Worm (Caenorhabditis elegans) whole organism, L1 larva: Measurements from ENCODE around the gene C40H5.2.

Experiments
- Y116A8C.19 ChIP-seq: sonication (generic microtip); optimal IDR thresholded peaks from 2 replicates; lab custom pipeline; 2016; ENCODE audit warnings: missing compliant biosample characterization, missing genetic modification characterization, borderline replicate concordance
- aha-1 ChIP-seq: fragments of 150-350 bp; optimal IDR thresholded peaks from 2 replicates; lab custom pipeline; 2014; ENCODE audit warnings: missing biosample characterization, missing genetic modification characterization
- alr-1 ChIP-seq: fragments of 200-800 bp; sonication (Bioruptor generic); optimal IDR thresholded peaks from 2 replicates; lab custom pipeline; 2018; ENCODE audit warnings: borderline replicate concordance, mild to moderate bottlenecking, missing genetic modification characterization, missing compliant biosample characterization
- aly-2 ChIP-seq: fragments of 150-350 bp; optimal IDR thresholded peaks from 2 replicates; lab custom pipeline; 2014; ENCODE audit warnings: missing biosample characterization, missing genetic modification characterization
- blmp-1 ChIP-seq: fragments of 150-350 bp; optimal IDR thresholded peaks from 2 replicates; lab custom pipeline; 2014; ENCODE audit warnings: missing biosample characterization, missing genetic modification characterization
- ceh-63 ChIP-seq: fragments of 200-800 bp; sonication (Bioruptor generic); optimal IDR thresholded peaks from 2 replicates; lab custom pipeline; 2018; ENCODE audit warnings: mild to moderate bottlenecking, missing genetic modification characterization, missing compliant biosample characterization
- ceh-88 ChIP-seq: fragments of 200-800 bp; sonication (Bioruptor generic); IDR thresholded peaks from 2 replicates; pipeline ENCODE4 v1.3.6; 2022; ENCODE audit warnings: missing genetic modification characterization, missing compliant biosample characterization
- ces-1 ChIP-seq: fragments of 150-350 bp; optimal IDR thresholded peaks from 2 replicates; lab custom pipeline; 2014; ENCODE audit warnings: missing biosample characterization, missing genetic modification reagents, missing genetic modification characterization
- dsc-1 ChIP-seq: sonication (generic microtip); optimal IDR thresholded peaks from 2 replicates; lab custom pipeline; 2016; ENCODE audit warnings: mild to moderate bottlenecking, missing genetic modification characterization, missing compliant biosample characterization
- efl-1 ChIP-seq, 4 experiments: fragments of 150-350 bp; optimal IDR thresholded peaks in 3 of 4; peaks in 1 of 4; 1 replicate in 1 of 4; 2 replicates in 3 of 4; lab custom pipeline; 2014; ENCODE audit warnings: missing biosample characterization in 2 of 4, missing genetic modification characterization in 2 of 4, missing genetic modification reagents in 2 of 4
- egl-27 ChIP-seq, 2 experiments: fragments of 150-350 bp in 1 of 2; sonication (generic microtip); optimal IDR thresholded peaks; 3 replicates each; lab custom pipeline; 2017 to 2018; ENCODE audit warnings: missing biosample characterization in 2 of 2, missing genetic modification characterization in 2 of 2, missing genetic modification reagents in 2 of 2
- elt-2 ChIP-seq: sonication (generic microtip); optimal IDR thresholded peaks from 2 replicates; lab custom pipeline; 2016; ENCODE audit warnings: missing genetic modification characterization, mild to moderate bottlenecking, inconsistent platforms, missing compliant biosample characterization, missing genetic modification reagents
- elt-3 ChIP-seq, 6 experiments: fragments of 150-350 bp in 1 of 6; sonication (generic microtip); optimal IDR thresholded peaks; 2 replicates each; lab custom pipeline; 2017 to 2018; ENCODE audit warnings: missing biosample characterization in 6 of 6, missing genetic modification characterization in 6 of 6, inconsistent platforms in 1 of 6
- fkh-10 ChIP-seq: sonication (generic microtip); optimal IDR thresholded peaks from 2 replicates; lab custom pipeline; 2017; ENCODE audit warnings: missing biosample characterization, missing genetic modification reagents, missing genetic modification characterization
- fkh-8 ChIP-seq: sonication (generic microtip); optimal IDR thresholded peaks from 2 replicates; lab custom pipeline; 2016; ENCODE audit warnings: mild to moderate bottlenecking, missing genetic modification characterization, missing compliant biosample characterization
- grh-1 ChIP-seq: fragments of 200-800 bp; sonication (Bioruptor generic); IDR thresholded peaks from 2 replicates; pipeline ENCODE4 v1.3.6; 2022; ENCODE audit warnings: missing genetic modification reagents, missing genetic modification characterization, missing compliant biosample characterization
- hpl-2 ChIP-seq: fragments of 150-350 bp; optimal IDR thresholded peaks from 2 replicates; lab custom pipeline; 2014; ENCODE audit warnings: missing biosample characterization, missing genetic modification reagents, missing genetic modification characterization
- irx-1 ChIP-seq: sonication (generic microtip); optimal IDR thresholded peaks from 2 replicates; lab custom pipeline; 2016; ENCODE audit warnings: missing genetic modification characterization, missing compliant biosample characterization
- lin-14 ChIP-seq: fragments of 200-800 bp; sonication (Bioruptor generic); optimal IDR thresholded peaks from 2 replicates; lab custom pipeline; 2018; ENCODE audit warnings: mild to moderate bottlenecking, missing genetic modification characterization, moderate library complexity, missing compliant biosample characterization
- lin-15B ChIP-seq: fragments of 150-350 bp; sonication (generic microtip); optimal IDR thresholded peaks from 3 replicates; lab custom pipeline; 2014; ENCODE audit warnings: missing biosample characterization, missing genetic modification characterization
- lin-35 ChIP-seq, 2 experiments: fragments of 150-350 bp; optimal IDR thresholded peaks; 2 replicates each; lab custom pipeline; 2014; ENCODE audit warnings: missing biosample characterization in 2 of 2, missing genetic modification characterization in 2 of 2, missing genetic modification reagents in 2 of 2
- lir-3 ChIP-seq: sonication (generic microtip); optimal IDR thresholded peaks from 2 replicates; lab custom pipeline; 2016; ENCODE audit warnings: mild to moderate bottlenecking, missing genetic modification characterization, moderate library complexity, missing compliant biosample characterization; ENCODE audit not compliant: poor library complexity
- mab-9 ChIP-seq: fragments of 200-800 bp; sonication (Bioruptor generic); IDR thresholded peaks from 2 replicates; pipeline ENCODE4 v1.3.6; 2022; ENCODE audit warnings: missing genetic modification reagents, missing genetic modification characterization, missing compliant biosample characterization
- mdl-1 ChIP-seq, 2 experiments: fragments of 150-350 bp; optimal IDR thresholded peaks; 2 replicates each; lab custom pipeline; 2014 to 2017; ENCODE audit warnings: missing biosample characterization in 2 of 2, missing genetic modification characterization in 2 of 2, inconsistent platforms in 1 of 2
- mef-2 ChIP-seq: fragments of 150-350 bp; optimal IDR thresholded peaks from 2 replicates; lab custom pipeline; 2014; ENCODE audit warnings: missing biosample characterization, missing genetic modification characterization
- mep-1 ChIP-seq: fragments of 150-350 bp; optimal IDR thresholded peaks from 2 replicates; lab custom pipeline; 2014; ENCODE audit warnings: missing biosample characterization, missing genetic modification characterization
- nhr-11 ChIP-seq: fragments of 150-350 bp; optimal IDR thresholded peaks from 2 replicates; lab custom pipeline; 2014; ENCODE audit warnings: missing biosample characterization, missing genetic modification characterization
- nhr-28 ChIP-seq: fragments of 150-350 bp; optimal IDR thresholded peaks from 2 replicates; lab custom pipeline; 2014; ENCODE audit warnings: missing biosample characterization, missing genetic modification characterization
- nhr-71 ChIP-seq: sonication (generic microtip); optimal IDR thresholded peaks from 2 replicates; lab custom pipeline; 2016; ENCODE audit warnings: mild to moderate bottlenecking, missing genetic modification characterization, moderate library complexity, missing compliant biosample characterization
- nhr-76 ChIP-seq: sonication (generic microtip); optimal IDR thresholded peaks from 2 replicates; lab custom pipeline; 2017; ENCODE audit warnings: missing biosample characterization, missing genetic modification characterization
- nhr-84 ChIP-seq: sonication (generic microtip); optimal IDR thresholded peaks from 2 replicates; lab custom pipeline; 2017; ENCODE audit warnings: missing biosample characterization, missing genetic modification characterization
- nhr-85 ChIP-seq: sonication (generic microtip); peaks from one replicate; lab custom pipeline; 2016; ENCODE audit warnings: missing genetic modification characterization, inconsistent platforms, missing compliant biosample characterization
- pag-3 ChIP-seq: sonication (generic microtip); optimal IDR thresholded peaks from 2 replicates; lab custom pipeline; 2017; ENCODE audit warnings: missing genetic modification characterization, mild to moderate bottlenecking, missing compliant biosample characterization, antibody characterized with exemption, borderline replicate concordance; ENCODE audit not compliant: insufficient read depth
- pqm-1 ChIP-seq: sonication (generic microtip); optimal IDR thresholded peaks from 3 replicates; lab custom pipeline; 2017; ENCODE audit warnings: missing biosample characterization, missing genetic modification characterization
- sox-4 ChIP-seq: sonication (generic microtip); optimal IDR thresholded peaks from 2 replicates; lab custom pipeline; 2016; ENCODE audit warnings: missing genetic modification characterization, missing compliant biosample characterization
- sptf-1 ChIP-seq: fragments of 150-350 bp; optimal IDR thresholded peaks from 2 replicates; lab custom pipeline; 2014; ENCODE audit warnings: missing biosample characterization, missing genetic modification characterization
- tbx-2 ChIP-seq: sonication (generic microtip); optimal IDR thresholded peaks from 2 replicates; lab custom pipeline; 2016; ENCODE audit warnings: missing genetic modification characterization, missing compliant biosample characterization
- tlp-1 ChIP-seq: fragments of 150-350 bp; optimal IDR thresholded peaks from 2 replicates; lab custom pipeline; 2014; ENCODE audit warnings: missing biosample characterization, missing genetic modification characterization
- unc-130 ChIP-seq: fragments of 150-350 bp; optimal IDR thresholded peaks from 2 replicates; lab custom pipeline; 2017; ENCODE audit warnings: missing biosample characterization, missing genetic modification characterization, inconsistent platforms
- unc-30 ChIP-seq: sonication (generic microtip); optimal IDR thresholded peaks from 2 replicates; lab custom pipeline; 2017; ENCODE audit warnings: missing biosample characterization, missing genetic modification characterization
- unc-86 ChIP-seq: sonication (generic microtip); optimal IDR thresholded peaks from 2 replicates; lab custom pipeline; 2016; ENCODE audit warnings: missing genetic modification characterization, missing compliant biosample characterization
- unc-98 ChIP-seq: fragments of 200-800 bp; sonication (Bioruptor generic); IDR thresholded peaks from 2 replicates; pipeline ENCODE4 v1.3.6; 2022; ENCODE audit warnings: missing genetic modification characterization, missing compliant biosample characterization
- vab-15 ChIP-seq: sonication (generic microtip); optimal IDR thresholded peaks from 2 replicates; lab custom pipeline; 2017; ENCODE audit warnings: missing genotype, mild to moderate bottlenecking, missing genetic modification characterization, missing compliant biosample characterization

The C40H5.2 gene

ce11 chrX:11765860-11766259 is 20.0 kb downstream of the C40H5.2 start:
- TF ChIP-seq efl-1 (optimal IDR thresholded peaks at IDR 0.05; lab: Kevin White, UChicago) (no peak), efl-1 (GFP tag; optimal IDR thresholded peaks at IDR 0.05 in 1 of 2; lab: Kevin White, UChicago) (peak in 1 of 2 experiments; percentile 59), ceh-63 (GFP tag; lab: Kevin White, UChicago) (no peak)

ce11 chrX:11766432-11766831 is 20.6 kb downstream of the C40H5.2 start:
- TF ChIP-seq mef-2 = no peak
- no peak for TF ChIP-seq nhr-84
- no peak for TF ChIP-seq nhr-28

- TF ChIP-seq lir-3 (tag; lab: Kevin White, UChicago) (no peak), ceh-88 (no peak), lin-14 (GFP tag; lab: Kevin White, UChicago) (no peak), efl-1 (optimal IDR thresholded peaks at IDR 0.05; lab: Kevin White, UChicago) (no peak), efl-1 (GFP tag; optimal IDR thresholded peaks at IDR 0.05 in 1 of 2; lab: Kevin White, UChicago) (peak in 1 of 2 experiments; percentile 29), fkh-8 (peak; percentile 26)
These were observed 23.4 kb downstream of the C40H5.2 start, which contains the start of gene ttx-3 for ce11 chrX:11769278-11769677. Gene ttx-3, minus strand, starts transcription at chrX:11769378.

- TF ChIP-seq ces-1 (GFP tag; lab: Kevin White, UChicago) (no peak), aha-1 (tag; lab: Kevin White, UChicago) (no peak)
These were observed 38.4 kb downstream of the C40H5.2 start, which contains the start of gene Y102F5A.1 for ce11 chrX:11784230-11784629. Gene Y102F5A.1, minus strand, starts transcription at chrX:11784330.

- TF ChIP-seq blmp-1 (tag; lab: Kevin White, UChicago) (no peak), nhr-84 (no peak), lin-35 (GFP tag; optimal IDR thresholded peaks at IDR 0.05; lab: Kevin White, UChicago) (peak in 1 of 2 experiments; percentile 17), lin-15B (no peak), nhr-71 (tag; lab: Kevin White, UChicago) (peak; percentile 8), tlp-1 (tag; lab: Kevin White, UChicago) (no peak), dsc-1 (no peak), unc-30 (tag; lab: Kevin White, UChicago) (no peak), nhr-76 (no peak), ceh-63 (GFP tag; lab: Kevin White, UChicago) (no peak), sox-4 (tag; lab: Kevin White, UChicago) (no peak), nhr-85 (peak; percentile 75), Y116A8C.19 (tag; lab: Kevin White, UChicago) (no peak), mdl-1 (tag; optimal IDR thresholded peaks at IDR 0.05; lab: Kevin White, UChicago) (no peak), unc-98 (no peak), unc-86 (tag; lab: Kevin White, UChicago) (no peak), elt-2 (no peak), hpl-2 (GFP tag; lab: Kevin White, UChicago) (no peak), grh-1 (GFP tag; lab: Robert Waterston, UW) (no peak), lir-3 (tag; lab: Kevin White, UChicago) (no peak), pag-3 (tag; lab: Kevin White, UChicago) (no peak), pqm-1 (no peak), sptf-1 (tag; lab: Kevin White, UChicago) (no peak), alr-1 (no peak), tbx-2 (no peak), aly-2 (tag; lab: Kevin White, UChicago) (no peak), fkh-10 (GFP tag; lab: Kevin White, UChicago) (no peak), elt-3 (tag; optimal IDR thresholded peaks at IDR 0.05; lab: Kevin White, UChicago) (no peak), irx-1 (tag; lab: Kevin White, UChicago) (no peak), nhr-28 (no peak), lin-14 (GFP tag; lab: Kevin White, UChicago) (peak; percentile 9), egl-27 (tag; optimal IDR thresholded peaks at IDR 0.05; lab: Kevin White, UChicago) (no peak), nhr-11 (no peak), mep-1 (tag; lab: Kevin White, UChicago) (no peak), mab-9 (GFP tag; lab: Robert Waterston, UW) (no peak), vab-15 (no peak), mef-2 (no peak), unc-130 (tag; lab: Kevin White, UChicago) (no peak)
These were observed 44.7 kb downstream of the C40H5.2 start for ce11 chrX:11790600-11790999.
